Worm (Caenorhabditis elegans) whole organism, L3 larva: Measurements from ENCODE around the gene syx-4.

ENCODE experiments used
- R02D3.7 ChIP-seq: fragments of 150-350 bp; optimal IDR thresholded peaks from 2 replicates; lab custom pipeline; 2014; ENCODE audit warnings: missing biosample characterization, missing genetic modification characterization
- ceh-28 ChIP-seq: fragments of 150-350 bp; optimal IDR thresholded peaks from 2 replicates; lab custom pipeline; 2014; ENCODE audit warnings: missing biosample characterization, missing genetic modification reagents, missing genetic modification characterization
- ceh-9 ChIP-seq: sonication (generic microtip); optimal IDR thresholded peaks from 2 replicates; lab custom pipeline; 2018; ENCODE audit warnings: missing biosample characterization, missing genetic modification characterization
- fos-1 ChIP-seq: fragments of 150-350 bp; optimal IDR thresholded peaks from 2 replicates; lab custom pipeline; 2014; ENCODE audit warnings: missing biosample characterization, missing genetic modification characterization
- jun-1 ChIP-seq: fragments of 150-350 bp; optimal IDR thresholded peaks from 2 replicates; lab custom pipeline; 2014; ENCODE audit warnings: missing biosample characterization, missing genetic modification reagents, missing genetic modification characterization
- lin-15B ChIP-seq: fragments of 150-350 bp; optimal IDR thresholded peaks from 2 replicates; lab custom pipeline; 2014; ENCODE audit warnings: missing biosample characterization, missing genetic modification characterization
- lin-39 ChIP-seq: fragments of 150-350 bp; optimal IDR thresholded peaks from 2 replicates; lab custom pipeline; 2018; ENCODE audit warnings: missing biosample characterization, missing genetic modification reagents, missing genetic modification characterization
- mdl-1 ChIP-seq: fragments of 150-350 bp; optimal IDR thresholded peaks from 2 replicates; lab custom pipeline; 2014; ENCODE audit warnings: missing biosample characterization, missing genetic modification characterization
- nhr-28 ChIP-seq: fragments of 150-350 bp; optimal IDR thresholded peaks from 2 replicates; lab custom pipeline; 2014; ENCODE audit warnings: missing biosample characterization, missing genetic modification characterization
- nhr-43 ChIP-seq: sonication (generic microtip); optimal IDR thresholded peaks from 2 replicates; lab custom pipeline; 2016; ENCODE audit warnings: mild to moderate bottlenecking, missing genetic modification characterization, missing compliant biosample characterization; ENCODE audit not compliant: poor library complexity, severe bottlenecking
- pha-4 ChIP-seq: fragments of 150-350 bp; optimal IDR thresholded peaks from 2 replicates; lab custom pipeline; 2014; ENCODE audit warnings: missing biosample characterization, missing genetic modification reagents, missing genetic modification characterization
- tbx-2 ChIP-seq: sonication (generic microtip); optimal IDR thresholded peaks from 2 replicates; lab custom pipeline; 2016; ENCODE audit warnings: mild to moderate bottlenecking, missing genetic modification characterization, missing compliant biosample characterization
- unc-39 ChIP-seq: sonication (generic microtip); optimal IDR thresholded peaks from 4 replicates; lab custom pipeline; 2017; ENCODE audit warnings: missing biosample characterization, missing genetic modification characterization
- ztf-11 ChIP-seq: fragments of 150-350 bp; optimal IDR thresholded peaks from 2 replicates; lab custom pipeline; 2014; ENCODE audit warnings: missing biosample characterization, missing genetic modification characterization

The syx-4 gene

DNA sequence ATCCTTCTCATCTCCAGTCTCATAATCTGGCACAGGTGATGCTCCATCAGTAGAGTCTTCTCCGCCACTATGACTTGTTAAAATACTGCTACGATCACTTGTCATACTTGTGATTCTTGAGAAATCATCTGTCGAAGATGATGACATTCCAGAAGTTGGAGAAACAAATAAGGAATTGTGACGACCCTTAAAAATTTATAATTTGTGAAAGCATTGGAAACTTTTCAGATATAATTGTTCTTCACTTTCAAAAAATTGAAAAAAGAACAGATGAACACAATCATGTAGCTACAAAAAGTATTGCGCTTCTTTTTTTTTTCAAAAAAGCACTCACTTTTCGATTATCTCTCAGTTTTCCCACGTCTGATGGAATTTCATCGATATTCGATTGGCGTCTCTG, 49.0 kb downstream of the syx-4 start:
- TF ChIP-seq lin-15B, result no peak
- TF ChIP-seq ceh-28 (tag; lab: Kevin White, UChicago), result no peak
- TF ChIP-seq tbx-2, result no peak
- TF ChIP-seq unc-39, result no peak
- TF ChIP-seq pha-4 (tag; lab: Kevin White, UChicago), result no peak
- no peak for TF ChIP-seq ceh-9
- no peak for TF ChIP-seq ztf-11 (tag; lab: Kevin White, UChicago)
- no peak for TF ChIP-seq nhr-43 (tag; lab: Kevin White, UChicago)
- no peak for TF ChIP-seq nhr-28
- no peak for TF ChIP-seq fos-1 (tag; lab: Kevin White, UChicago)
- TF ChIP-seq mdl-1 (tag; lab: Kevin White, UChicago), result no peak
- TF ChIP-seq lin-39 (tag; lab: Kevin White, UChicago), result no peak
- TF ChIP-seq R02D3.7, result no peak
- TF ChIP-seq jun-1 (tag; lab: Kevin White, UChicago), result no peak
